Worm (Caenorhabditis elegans): ENCODE data around the gene bpnt-1.

DNA sequence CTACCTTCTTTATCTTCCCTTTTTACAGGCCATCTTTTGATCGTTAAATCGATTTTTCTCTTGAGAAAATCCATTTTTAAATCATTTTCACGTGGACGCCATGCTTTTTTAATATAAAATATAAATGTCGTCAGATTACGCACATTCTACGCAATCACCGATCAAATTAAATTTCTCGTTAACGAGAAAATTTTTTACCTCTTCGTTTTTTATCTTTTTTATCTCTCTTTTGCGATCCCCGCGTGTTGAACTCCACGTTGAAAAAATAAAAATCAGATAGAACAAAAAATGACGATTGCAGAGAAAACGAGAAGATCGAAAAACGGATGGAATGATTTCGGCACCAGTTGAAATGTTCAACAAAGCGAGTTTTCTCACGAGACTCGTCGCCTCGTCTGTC is at the start of gene bpnt-1:
- no peak for TF ChIP-seq tab-1 (GFP tag; IDR thresholded peaks at IDR 0.05)
- TF ChIP-seq klf-2 (GFP tag; conservative IDR thresholded peaks at IDR 0.05): no peak
- no peak for TF ChIP-seq flt-1 (GFP tag; IDR thresholded peaks at IDR 0.05)
- no peak for TF ChIP-seq T22C8.4 (GFP tag; IDR thresholded peaks at IDR 0.05)
- TF ChIP-seq ztf-23 (GFP tag; IDR thresholded peaks at IDR 0.05): no peak
- no peak for TF ChIP-seq cog-1 (tag; optimal IDR thresholded peaks at IDR 0.05)
